Fruit fly (Drosophila melanogaster): ENCODE data around the gene CG42857.

DNA sequence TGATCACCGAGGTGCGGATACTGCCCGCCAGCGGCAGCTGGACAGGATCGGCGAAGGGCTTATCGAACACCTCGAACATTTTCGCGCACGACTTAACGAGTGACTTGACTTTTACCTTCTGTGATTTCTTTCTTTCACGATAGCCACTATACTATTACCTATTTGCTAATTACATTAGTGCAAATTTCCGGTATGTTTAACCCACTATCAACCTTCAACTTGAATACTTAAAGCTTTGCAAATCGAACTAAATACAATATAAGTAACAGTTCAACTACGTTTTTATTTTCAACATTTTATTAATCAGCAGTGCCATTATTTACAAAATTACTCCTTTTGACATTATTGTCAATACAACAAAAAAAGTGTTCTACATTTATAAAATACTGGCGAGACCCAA is 4.1 kb downstream of the CG42857 start, which contains the start of gene CG16904:
- no peak for TF ChIP-seq pan (optimal IDR thresholded peaks at IDR 0.05)
- TF ChIP-seq Sp1 (GFP tag; optimal IDR thresholded peaks at IDR 0.05): no peak
